Fruit fly (Drosophila melanogaster) whole organism, pupa: Measurements from ENCODE around the gene CG42699.

Experiments
- CG10348 ChIP-seq: fragments of 200-800 bp; sonication (Bioruptor generic); IDR thresholded peaks from 2 replicates; pipeline ENCODE4 v1.3.6; 2022; ENCODE audit warnings: missing biosample characterization, missing genetic modification characterization
- CG12605 ChIP-seq: fragments of 200-800 bp; sonication (Bioruptor generic); IDR thresholded peaks from 2 replicates; pipeline ENCODE4 v1.3.6; 2022; ENCODE audit warnings: missing biosample characterization, missing genetic modification characterization
- CG13204 ChIP-seq: fragments of 200-800 bp; sonication (Bioruptor generic); optimal IDR thresholded peaks from 2 replicates; lab custom pipeline; 2018; ENCODE audit warnings: missing biosample characterization, mild to moderate bottlenecking, missing genetic modification characterization, moderate library complexity
- CG14655 ChIP-seq: fragments of 200-800 bp; sonication (Bioruptor generic); optimal IDR thresholded peaks from 3 replicates; lab custom pipeline; 2017; ENCODE audit warnings: mild to moderate bottlenecking, missing biosample characterization, missing genetic modification reagents, missing genetic modification characterization
- CG15710 ChIP-seq: fragments of 200-800 bp; sonication (Bioruptor generic); optimal IDR thresholded peaks from 2 replicates; lab custom pipeline; 2018; ENCODE audit warnings: missing biosample characterization, mild to moderate bottlenecking, missing genetic modification characterization, moderate library complexity
- CG17806 ChIP-seq: fragments of 200-800 bp; sonication (Bioruptor generic); optimal IDR thresholded peaks from 2 replicates; lab custom pipeline; 2018; ENCODE audit warnings: missing biosample characterization, mild to moderate bottlenecking, missing genetic modification characterization, moderate library complexity
- CG32121 ChIP-seq: fragments of 200-800 bp; sonication (Bioruptor generic); IDR thresholded peaks from 2 replicates; pipeline ENCODE4 v1.3.6; 2022; ENCODE audit warnings: missing biosample characterization, missing genetic modification characterization
- CG34367 ChIP-seq: fragments of 200-800 bp; sonication (Bioruptor generic); optimal IDR thresholded peaks from 2 replicates; lab custom pipeline; 2018; ENCODE audit warnings: missing biosample characterization, mild to moderate bottlenecking, missing genetic modification characterization
- CG4496 ChIP-seq: fragments of 200-800 bp; sonication (Bioruptor generic); IDR thresholded peaks from 3 replicates; pipeline ENCODE4 v1.3.6; 2022; ENCODE audit warnings: missing biosample characterization, missing genetic modification characterization
- CG8159 ChIP-seq: fragments of 200-800 bp; sonication (Bioruptor generic); optimal IDR thresholded peaks from 3 replicates; lab custom pipeline; 2018; ENCODE audit warnings: missing biosample characterization, mild to moderate bottlenecking, missing genetic modification characterization, moderate library complexity
- CG8301 ChIP-seq: fragments of 200-800 bp; sonication (Bioruptor generic); optimal IDR thresholded peaks from 2 replicates; lab custom pipeline; 2018; ENCODE audit warnings: missing biosample characterization, mild to moderate bottlenecking, missing genetic modification characterization
- CG9948 ChIP-seq: fragments of 200-800 bp; sonication (Bioruptor generic); optimal IDR thresholded peaks from 2 replicates; lab custom pipeline; 2018; ENCODE audit warnings: missing biosample characterization, mild to moderate bottlenecking, missing genetic modification characterization, moderate library complexity
- D1 ChIP-seq: fragments of 200-800 bp; sonication (Bioruptor generic); optimal IDR thresholded peaks from 2 replicates; lab custom pipeline; 2018; ENCODE audit warnings: missing biosample characterization, mild to moderate bottlenecking, missing genetic modification characterization, moderate library complexity
- EcR ChIP-seq: fragments of 200-800 bp; sonication (Bioruptor generic); optimal IDR thresholded peaks from 3 replicates; lab custom pipeline; 2019; ENCODE audit warnings: missing biosample characterization, missing genetic modification characterization, mild to moderate bottlenecking, moderate library complexity, missing genetic modification reagents
- Ets98B ChIP-seq: fragments of 200-800 bp; sonication (Bioruptor generic); IDR thresholded peaks from 2 replicates; pipeline ENCODE4 v1.3.6; 2022; ENCODE audit warnings: missing biosample characterization, missing genetic modification characterization
- Pif1A ChIP-seq: fragments of 200-800 bp; sonication (Bioruptor generic); optimal IDR thresholded peaks from 3 replicates; lab custom pipeline; 2016; ENCODE audit warnings: missing biosample characterization, missing genetic modification characterization
- Pif1B ChIP-seq: fragments of 200-800 bp; sonication (Bioruptor generic); optimal IDR thresholded peaks from 3 replicates; lab custom pipeline; 2016; ENCODE audit warnings: missing biosample characterization, missing genetic modification characterization
- Snoo ChIP-seq: fragments of 200-800 bp; sonication (Bioruptor generic); optimal IDR thresholded peaks from 3 replicates; lab custom pipeline; 2017; ENCODE audit warnings: missing biosample characterization, mild to moderate bottlenecking, missing genetic modification characterization, inconsistent platforms
- fd96Ca ChIP-seq: fragments of 200-800 bp; sonication (Bioruptor generic); IDR thresholded peaks from 3 replicates; pipeline ENCODE4 v1.3.6; 2022; ENCODE audit warnings: missing biosample characterization, missing genetic modification characterization
- gl ChIP-seq: fragments of 200-800 bp; sonication (Bioruptor generic); optimal IDR thresholded peaks from 2 replicates; lab custom pipeline; 2018; ENCODE audit warnings: missing biosample characterization, mild to moderate bottlenecking, missing genetic modification characterization
- rn ChIP-seq: fragments of 200-800 bp; sonication (Bioruptor generic); IDR thresholded peaks from 2 replicates; pipeline ENCODE4 v1.3.6; 2022; ENCODE audit warnings: missing biosample characterization, missing genetic modification characterization

CG42699 gene

DNA sequence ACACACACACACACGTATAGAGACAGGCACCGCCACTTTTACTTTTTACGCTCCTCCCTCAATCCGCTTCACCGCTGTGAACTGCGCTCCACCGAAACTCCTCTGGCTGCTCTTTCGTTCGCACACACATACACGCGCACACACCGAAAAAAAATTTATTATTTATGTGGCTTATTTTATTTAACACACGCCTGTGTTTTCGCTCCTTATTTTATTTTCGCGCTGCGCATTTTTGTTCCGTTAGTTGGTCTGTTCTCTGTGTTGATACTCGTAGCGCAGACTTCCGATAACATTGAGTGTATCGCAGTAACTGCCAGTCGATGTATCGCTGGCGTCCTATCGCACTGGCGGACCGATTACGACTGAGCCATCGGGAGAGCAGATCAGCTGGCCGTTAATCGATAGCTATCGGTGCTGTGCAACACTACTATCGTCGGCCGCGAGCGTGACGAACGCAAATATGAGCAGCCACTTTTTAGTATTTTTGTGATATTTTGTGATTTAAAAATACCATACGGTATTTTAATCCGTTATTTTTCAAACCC lies 26.6 kb upstream of the CG42699 start, which contains the start of gene Snx27:
TSS of gene Snx27 (minus strand) at position 356 of the 545 bp plus-strand sequence.
- no peak for TF ChIP-seq CG17806 (tag; lab: Kevin White, UChicago)
- TF ChIP-seq CG32121: peak; percentile 33; the same call in 1 of the 2 replicates
- TF ChIP-seq fd96Ca (GFP tag; lab: Robert Waterston, UW): peak; percentile 23; the same call in 1 of the 3 replicates
- TF ChIP-seq CG9948 (tag; lab: Kevin White, UChicago): no peak
- peak; percentile 6 for TF ChIP-seq Pif1A (GFP tag; lab: Kevin White, UChicago)
- peak; percentile 45 for TF ChIP-seq Ets98B (GFP tag; lab: Robert Waterston, UW)
- no peak for TF ChIP-seq gl
- TF ChIP-seq Snoo: no peak
- TF ChIP-seq CG4496: no peak
- no peak for TF ChIP-seq CG13204 (GFP tag; lab: Kevin White, UChicago)
- no peak for TF ChIP-seq CG8301
- no peak for TF ChIP-seq CG34367 (tag; lab: Kevin White, UChicago)
- no peak for TF ChIP-seq CG15710 (tag; lab: Kevin White, UChicago)
- peak; percentile 18 for TF ChIP-seq CG14655 (GFP tag; lab: Kevin White, UChicago)
- TF ChIP-seq Pif1B (GFP tag; lab: Kevin White, UChicago): peak; percentile 1
- TF ChIP-seq EcR (GFP tag; lab: Kevin White, UChicago): no peak
- no peak for TF ChIP-seq CG10348 (GFP tag; lab: Robert Waterston, UW)
- no peak for TF ChIP-seq D1 (tag; lab: Kevin White, UChicago)
- peak; percentile 22; the same call in 1 of the 2 replicates for TF ChIP-seq CG12605 (GFP tag; lab: Robert Waterston, UW)
- no peak for TF ChIP-seq rn (GFP tag; lab: Robert Waterston, UW)
- no peak for TF ChIP-seq CG8159

DNA sequence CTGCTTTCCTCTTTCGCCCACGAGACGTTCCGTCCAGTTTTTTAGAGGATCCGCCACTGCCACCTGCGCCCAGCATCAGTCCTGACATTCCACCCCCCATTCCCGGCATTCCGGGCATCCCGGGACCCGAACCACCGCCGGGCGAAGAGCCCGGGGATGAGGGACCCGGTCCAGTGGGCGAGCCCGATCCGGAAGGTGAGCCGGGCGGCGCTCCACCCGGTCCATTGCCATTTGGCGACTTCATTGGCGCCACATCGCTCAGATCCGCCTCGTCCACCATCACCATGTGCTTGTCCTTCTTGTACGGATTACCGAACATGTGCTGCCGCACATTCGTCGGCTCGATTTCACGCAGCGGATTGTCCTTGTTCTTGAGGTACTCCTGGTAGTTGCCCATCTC lies 22.7 kb upstream of the CG42699 start:
- TF ChIP-seq CG14655 (GFP tag; lab: Kevin White, UChicago) (no peak), CG15710 (tag; lab: Kevin White, UChicago) (no peak), D1 (tag; lab: Kevin White, UChicago) (no peak), Pif1A (GFP tag; lab: Kevin White, UChicago) (no peak), CG17806 (tag; lab: Kevin White, UChicago) (no peak), CG8159 (no peak), CG8301 (no peak), Ets98B (GFP tag; lab: Robert Waterston, UW) (no peak), CG10348 (GFP tag; lab: Robert Waterston, UW) (no peak), EcR (GFP tag; lab: Kevin White, UChicago) (no peak), fd96Ca (GFP tag; lab: Robert Waterston, UW) (no peak), CG12605 (GFP tag; lab: Robert Waterston, UW) (no peak), gl (no peak), CG34367 (tag; lab: Kevin White, UChicago) (no peak), Snoo (no peak)
- TF ChIP-seq, all 21 proteins: peak for 0

DNA sequence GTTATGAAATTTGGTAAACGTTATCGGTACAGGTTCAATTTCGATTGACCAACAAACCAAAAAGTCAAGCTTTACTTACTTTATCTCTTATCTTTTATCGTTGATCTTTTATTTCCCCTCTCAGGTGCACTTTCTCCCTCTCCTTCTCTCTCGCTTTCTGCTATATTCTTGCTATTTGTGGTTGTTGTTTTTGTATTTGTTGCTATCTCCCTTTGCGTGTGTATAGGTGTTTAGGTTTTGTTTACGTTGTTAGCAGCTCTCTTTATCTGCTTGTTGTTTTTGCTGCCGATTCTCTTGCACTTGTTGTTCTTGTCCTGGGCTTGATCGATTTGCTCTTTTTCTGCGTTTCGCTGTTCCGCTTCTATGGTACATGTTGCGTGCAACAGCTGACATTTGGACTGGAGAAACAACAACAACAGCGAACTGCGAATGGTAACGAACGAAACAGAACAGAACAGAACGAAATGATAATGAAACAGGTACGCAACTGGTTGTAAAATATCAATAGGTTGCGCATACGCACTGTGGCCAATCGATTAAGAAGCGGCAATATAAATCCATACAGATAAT lies 20.0 kb upstream of the CG42699 start:
- TF ChIP-seq CG13204 (GFP tag; lab: Kevin White, UChicago): no peak
- TF ChIP-seq fd96Ca (GFP tag; lab: Robert Waterston, UW): no peak
- no peak for TF ChIP-seq CG17806 (tag; lab: Kevin White, UChicago)
- TF ChIP-seq Ets98B (GFP tag; lab: Robert Waterston, UW): no peak
- no peak for TF ChIP-seq CG15710 (tag; lab: Kevin White, UChicago)
- no peak for TF ChIP-seq CG10348 (GFP tag; lab: Robert Waterston, UW)
- no peak for TF ChIP-seq CG12605 (GFP tag; lab: Robert Waterston, UW)
- no peak for TF ChIP-seq EcR (GFP tag; lab: Kevin White, UChicago)
- no peak for TF ChIP-seq rn (GFP tag; lab: Robert Waterston, UW)
- no peak for TF ChIP-seq D1 (tag; lab: Kevin White, UChicago)
- no peak for TF ChIP-seq CG9948 (tag; lab: Kevin White, UChicago)
- TF ChIP-seq Pif1B (GFP tag; lab: Kevin White, UChicago): no peak
- TF ChIP-seq CG4496: no peak
- TF ChIP-seq CG8301: no peak
- no peak for TF ChIP-seq Snoo

DNA sequence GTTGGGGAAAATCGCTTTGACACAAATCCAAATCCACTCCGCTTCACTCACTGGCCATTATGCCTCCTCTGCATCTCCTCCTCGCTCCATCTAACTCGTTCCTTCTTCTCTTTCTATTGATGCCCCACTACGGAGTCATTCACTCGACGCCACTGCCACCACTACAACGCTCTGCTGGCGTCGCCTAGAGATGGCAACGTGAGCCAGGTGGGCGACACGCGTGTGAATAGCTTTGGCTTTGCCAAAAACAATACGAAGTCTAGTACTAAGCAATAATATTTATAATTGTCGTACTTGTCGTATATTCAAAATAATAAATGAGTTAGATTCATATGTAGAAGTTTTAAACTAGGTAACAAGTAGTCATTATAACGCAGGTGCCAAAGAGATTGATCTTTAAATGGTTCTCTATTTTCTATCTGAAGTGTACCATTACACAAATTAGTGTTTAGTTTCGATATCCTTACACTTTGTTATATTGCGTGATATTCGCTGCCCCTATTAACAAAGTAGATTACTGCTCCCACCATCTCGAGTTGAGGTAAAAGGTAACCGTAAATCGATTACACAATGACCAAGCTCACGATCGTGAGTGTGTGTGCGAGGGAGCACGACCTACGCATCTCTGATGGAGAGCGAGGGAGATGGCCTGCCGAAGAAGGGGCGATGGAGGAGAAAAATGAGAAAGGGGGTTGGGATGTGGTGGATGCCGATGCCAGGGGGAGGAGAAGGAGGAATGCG lies 19.2 kb upstream of the CG42699 start:
- TF ChIP-seq CG9948 (tag; lab: Kevin White, UChicago): no peak
- 0 out of 2 replicates have a peak, but pooled peaks have one; percentile 13 for TF ChIP-seq CG32121
- TF ChIP-seq CG8301: peak; percentile 20
- peak; percentile 37; the same call in 1 of the 2 replicates for TF ChIP-seq Ets98B (GFP tag; lab: Robert Waterston, UW)
- TF ChIP-seq CG12605 (GFP tag; lab: Robert Waterston, UW): no peak
- TF ChIP-seq CG34367 (tag; lab: Kevin White, UChicago): no peak
- TF ChIP-seq fd96Ca (GFP tag; lab: Robert Waterston, UW): peak; percentile 64; the same call in 2 of the 3 replicates
- no peak for TF ChIP-seq rn (GFP tag; lab: Robert Waterston, UW)
- TF ChIP-seq CG14655 (GFP tag; lab: Kevin White, UChicago): peak; percentile 21
- TF ChIP-seq CG17806 (tag; lab: Kevin White, UChicago): no peak
- TF ChIP-seq gl: no peak
- TF ChIP-seq Snoo: no peak
- TF ChIP-seq CG15710 (tag; lab: Kevin White, UChicago): no peak
- TF ChIP-seq D1 (tag; lab: Kevin White, UChicago): no peak
- peak; percentile 46 for TF ChIP-seq EcR (GFP tag; lab: Kevin White, UChicago)
- TF ChIP-seq CG10348 (GFP tag; lab: Robert Waterston, UW): no peak
- peak; percentile 42; the same call in 1 of the 3 replicates for TF ChIP-seq CG4496
- TF ChIP-seq Pif1A (GFP tag; lab: Kevin White, UChicago): no peak
- TF ChIP-seq CG8159: no peak
- peak; percentile 15 for TF ChIP-seq Pif1B (GFP tag; lab: Kevin White, UChicago)
- no peak for TF ChIP-seq CG13204 (GFP tag; lab: Kevin White, UChicago)
